Worm (Caenorhabditis elegans) whole organism, young adult: Measurements from ENCODE around the gene Y55F3BR.1.

Source experiments
- B0035.1 ChIP-seq: sonication (generic microtip); optimal IDR thresholded peaks from 2 replicates; lab custom pipeline; 2016; ENCODE audit warnings: missing genetic modification characterization, mild to moderate bottlenecking, missing compliant biosample characterization, missing genotype, missing genetic modification reagents
- C06A6.2 ChIP-seq: fragments of 200-800 bp; sonication (Bioruptor generic); conservative IDR thresholded peaks from 2 replicates; pipeline ENCODE4 v1.3.6; 2022; ENCODE audit warnings: missing genetic modification characterization, missing compliant biosample characterization
- D2030.7 ChIP-seq: fragments of 200-800 bp; sonication (Bioruptor generic); IDR thresholded peaks from 2 replicates; pipeline ENCODE4 v1.3.6; 2022; ENCODE audit warnings: missing genetic modification reagents, missing genetic modification characterization, missing compliant biosample characterization
- F10E7.11 ChIP-seq: sonication (generic microtip); optimal IDR thresholded peaks from 2 replicates; lab custom pipeline; 2017; ENCODE audit warnings: mild to moderate bottlenecking, missing genetic modification characterization, moderate library complexity, missing compliant biosample characterization
- F33H1.4 ChIP-seq: fragments of 200-800 bp; sonication (Bioruptor generic); IDR thresholded peaks from 2 replicates; pipeline ENCODE4 v1.3.6; 2022; ENCODE audit warnings: missing genetic modification reagents, missing genetic modification characterization, missing compliant biosample characterization
- K12H6.12 ChIP-seq: fragments of 200-800 bp; sonication (Bioruptor generic); optimal IDR thresholded peaks from 2 replicates; lab custom pipeline; 2018; ENCODE audit warnings: mild to moderate bottlenecking, missing genetic modification characterization, missing compliant biosample characterization
- aptf-3 ChIP-seq: fragments of 200-800 bp; sonication (Bioruptor generic); IDR thresholded peaks from 2 replicates; pipeline ENCODE4 v1.3.6; 2022; ENCODE audit warnings: missing genetic modification characterization, missing compliant biosample characterization
- bed-1 ChIP-seq: fragments of 200-800 bp; sonication (Bioruptor generic); IDR thresholded peaks from 2 replicates; pipeline ENCODE4 v1.3.6; 2022; ENCODE audit warnings: missing genetic modification reagents, missing genetic modification characterization, missing compliant biosample characterization
- cebp-1 ChIP-seq, 2 experiments: fragments of 200-800 bp in 1 of 2; sonication (Bioruptor generic) in 1 of 2; sonication (generic microtip) in 1 of 2; IDR thresholded peaks in 1 of 2; optimal IDR thresholded peaks in 1 of 2; 2 replicates each; pipeline versions ENCODE4 v1.3.6 to Lab custom; 2017 to 2022; ENCODE audit warnings: missing compliant biosample characterization in 2 of 2, missing genetic modification characterization in 2 of 2, mild to moderate bottlenecking in 1 of 2, missing genetic modification reagents in 1 of 2, moderate library complexity in 1 of 2
- ceh-40 ChIP-seq: fragments of 200-800 bp; sonication (Bioruptor generic); IDR thresholded peaks from 2 replicates; pipeline ENCODE4 v1.3.6; 2022; ENCODE audit warnings: missing genetic modification characterization, missing compliant biosample characterization
- dox-1 ChIP-seq: fragments of 200-800 bp; sonication (Bioruptor generic); IDR thresholded peaks from 2 replicates; pipeline ENCODE4 v1.3.6; 2022; ENCODE audit warnings: missing genetic modification reagents, missing genetic modification characterization, missing compliant biosample characterization
- dpl-1 ChIP-seq: fragments of 150-350 bp; optimal IDR thresholded peaks from 2 replicates; lab custom pipeline; 2014; ENCODE audit warnings: missing biosample characterization, missing genetic modification reagents, missing genetic modification characterization
- efl-1 ChIP-seq: fragments of 150-350 bp; optimal IDR thresholded peaks from 2 replicates; lab custom pipeline; 2014; ENCODE audit warnings: missing biosample characterization, missing genetic modification reagents, missing genetic modification characterization
- egrh-3 ChIP-seq: fragments of 200-800 bp; sonication (Bioruptor generic); IDR thresholded peaks from 2 replicates; pipeline ENCODE4 v1.3.6; 2022; ENCODE audit warnings: missing genetic modification reagents, missing genetic modification characterization, missing compliant biosample characterization
- lin-54 ChIP-seq: fragments of 200-800 bp; sonication (Bioruptor generic); optimal IDR thresholded peaks from 2 replicates; lab custom pipeline; 2018; ENCODE audit warnings: mild to moderate bottlenecking, missing genetic modification characterization, missing compliant biosample characterization
- lsl-1 ChIP-seq: fragments of 200-800 bp; sonication (Bioruptor generic); optimal IDR thresholded peaks from 2 replicates; lab custom pipeline; 2018; ENCODE audit warnings: mild to moderate bottlenecking, missing genetic modification characterization, moderate library complexity, missing compliant biosample characterization
- madf-6 ChIP-seq: fragments of 200-800 bp; sonication (Bioruptor generic); IDR thresholded peaks from 2 replicates; pipeline ENCODE4 v1.3.6; 2022; ENCODE audit warnings: missing genetic modification reagents, missing genetic modification characterization, missing compliant biosample characterization
- madf-8 ChIP-seq: fragments of 200-800 bp; sonication (Bioruptor generic); conservative IDR thresholded peaks from 2 replicates; pipeline ENCODE4 v1.3.6; 2022; ENCODE audit warnings: missing genetic modification reagents, missing genetic modification characterization, missing compliant biosample characterization
- mes-4 ChIP-seq: sonication (generic microtip); optimal IDR thresholded peaks from 2 replicates; lab custom pipeline; 2016; ENCODE audit warnings: missing genotype, missing genetic modification characterization, missing compliant biosample characterization
- nfyb-1 ChIP-seq: fragments of 200-800 bp; sonication (Bioruptor generic); IDR thresholded peaks from 2 replicates; pipeline ENCODE4 v1.3.6; 2022; ENCODE audit warnings: missing genetic modification reagents, missing genetic modification characterization, missing compliant biosample characterization
- repo-1 ChIP-seq: sonication (generic microtip); optimal IDR thresholded peaks from 2 replicates; lab custom pipeline; 2017; ENCODE audit warnings: mild to moderate bottlenecking, missing genetic modification characterization, missing compliant biosample characterization
- sdz-38 ChIP-seq: sonication (generic microtip); optimal IDR thresholded peaks from 2 replicates; lab custom pipeline; 2016; ENCODE audit warnings: missing genotype, missing genetic modification characterization, missing compliant biosample characterization
- snpc-1.1 ChIP-seq: sonication (generic microtip); optimal IDR thresholded peaks from 2 replicates; lab custom pipeline; 2017; ENCODE audit warnings: missing genetic modification characterization, mild to moderate bottlenecking, missing compliant biosample characterization, antibody characterized with exemption, moderate library complexity, missing genotype, missing genetic modification reagents; ENCODE audit not compliant: insufficient read depth
- snpc-4 ChIP-seq, 5 experiments: fragments of 150-350 bp in 1 of 5; sonication (generic microtip) in 4 of 5; optimal IDR thresholded peaks; 2 replicates each; lab custom pipeline; 2014 to 2018; ENCODE audit warnings: missing genetic modification characterization in 5 of 5, missing biosample characterization in 3 of 5, antibody characterized with exemption in 2 of 5, mild to moderate bottlenecking in 2 of 5, missing compliant biosample characterization in 2 of 5, missing genotype in 2 of 5, moderate library complexity in 2 of 5, missing genetic modification reagents in 1 of 5
- sptf-2 ChIP-seq: fragments of 200-800 bp; sonication (Bioruptor generic); optimal IDR thresholded peaks from 2 replicates; lab custom pipeline; 2018; ENCODE audit warnings: mild to moderate bottlenecking, missing genetic modification characterization, missing compliant biosample characterization
- tbx-9 ChIP-seq: sonication (generic microtip); optimal IDR thresholded peaks from 2 replicates; lab custom pipeline; 2016; ENCODE audit warnings: borderline replicate concordance, missing genetic modification characterization, inconsistent platforms, missing compliant biosample characterization
- xnd-1 ChIP-seq: sonication (generic microtip); optimal IDR thresholded peaks from 2 replicates; lab custom pipeline; 2016; ENCODE audit warnings: missing genotype, missing genetic modification reagents, missing genetic modification characterization, missing compliant biosample characterization
- ztf-18 ChIP-seq: sonication (generic microtip); optimal IDR thresholded peaks from 2 replicates; lab custom pipeline; 2016; ENCODE audit warnings: missing genotype, mild to moderate bottlenecking, missing genetic modification characterization, missing compliant biosample characterization

Y55F3BR.1 gene

DNA sequence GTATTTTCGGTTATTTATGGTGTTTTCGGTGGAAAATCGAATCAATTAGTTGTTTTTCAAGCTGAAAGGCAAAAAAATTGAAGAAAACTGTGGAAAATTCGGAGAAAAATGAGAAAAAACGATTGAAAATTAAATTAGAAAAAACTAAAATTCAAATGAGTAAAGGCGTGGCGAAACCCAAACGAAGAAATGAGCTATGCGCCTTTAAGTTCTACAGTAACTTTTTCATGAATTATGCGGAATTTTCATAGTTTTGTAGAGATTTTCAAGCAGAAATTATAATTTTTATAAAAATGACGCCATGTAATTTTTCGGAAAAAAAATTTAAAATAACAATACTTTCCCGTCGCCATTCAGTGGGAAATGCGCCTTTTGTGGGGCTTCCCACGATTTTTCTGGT, 44.9 kb upstream of the Y55F3BR.1 start:
- TF ChIP-seq F33H1.4 = peak; percentile 82
- no peak for TF ChIP-seq ceh-40 (GFP tag; lab: Robert Waterston, UW)
- peak; percentile 77 for TF ChIP-seq xnd-1 (tag; lab: Kevin White, UChicago)
- TF ChIP-seq madf-6 = peak; percentile 72
- no peak for TF ChIP-seq ztf-18 (tag; lab: Kevin White, UChicago)
- TF ChIP-seq K12H6.12 (tag; lab: Kevin White, UChicago) = no peak
- TF ChIP-seq snpc-1.1 (tag; lab: Kevin White, UChicago) = no peak
- TF ChIP-seq B0035.1 (tag; lab: Kevin White, UChicago) = no peak
- TF ChIP-seq tbx-9 (tag; lab: Kevin White, UChicago) = no peak
- TF ChIP-seq snpc-4 (GFP tag; optimal IDR thresholded peaks at IDR 0.05; lab: Kevin White, UChicago) = no peak
- TF ChIP-seq snpc-4 (tag; optimal IDR thresholded peaks at IDR 0.05; lab: Kevin White, UChicago) = no peak
- TF ChIP-seq sdz-38 (tag; lab: Kevin White, UChicago) = no peak
- TF ChIP-seq lsl-1 (GFP tag; lab: Kevin White, UChicago) = peak; percentile 83
- TF ChIP-seq madf-8 (GFP tag; lab: Robert Waterston, UW) = peak; percentile 49
- TF ChIP-seq D2030.7 (GFP tag; lab: Robert Waterston, UW) = 0 out of 2 replicates have a peak, but pooled peaks have one; percentile 40
- no peak for TF ChIP-seq C06A6.2
- TF ChIP-seq lin-54 (GFP tag; lab: Kevin White, UChicago) = peak; percentile 56

DNA sequence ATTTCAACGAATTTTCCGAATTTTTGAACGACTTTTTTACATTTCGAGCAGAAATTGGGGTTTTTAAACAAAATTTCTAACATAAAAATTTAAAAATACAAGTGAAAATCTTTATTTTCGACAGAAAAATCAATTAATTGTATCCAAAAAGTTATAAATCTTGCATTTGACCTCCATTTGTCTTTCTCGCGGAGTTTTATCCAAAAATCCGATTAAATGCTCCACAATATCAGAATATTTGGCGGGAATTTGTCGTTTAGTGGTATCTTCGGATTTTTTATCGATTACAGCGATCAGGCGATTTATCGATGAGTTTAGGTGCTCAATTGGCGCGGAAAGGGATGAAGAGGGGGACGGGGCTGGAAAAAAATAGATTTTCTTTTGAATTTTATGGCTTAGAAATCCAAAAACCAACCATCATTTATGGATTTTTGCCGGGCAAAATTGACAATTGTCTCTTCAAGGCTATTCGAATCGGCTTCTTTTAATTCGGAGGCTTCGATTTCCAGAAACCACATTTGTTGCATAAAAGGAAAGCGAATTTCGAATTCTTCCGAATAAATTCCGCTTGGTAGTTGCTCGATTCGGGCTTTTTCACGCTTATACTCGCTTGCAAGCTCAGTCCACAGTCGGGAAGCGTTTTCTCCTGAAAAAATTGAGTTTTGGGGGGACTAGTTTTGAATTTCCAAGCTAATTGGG, 44.2 kb upstream of the Y55F3BR.1 start:
- TF ChIP-seq sptf-2 (no peak), mes-4 (no peak), repo-1 (tag; lab: Kevin White, UChicago) (no peak), efl-1 (GFP tag; lab: Kevin White, UChicago) (peak; percentile 57), madf-6 (peak; percentile 58)

DNA sequence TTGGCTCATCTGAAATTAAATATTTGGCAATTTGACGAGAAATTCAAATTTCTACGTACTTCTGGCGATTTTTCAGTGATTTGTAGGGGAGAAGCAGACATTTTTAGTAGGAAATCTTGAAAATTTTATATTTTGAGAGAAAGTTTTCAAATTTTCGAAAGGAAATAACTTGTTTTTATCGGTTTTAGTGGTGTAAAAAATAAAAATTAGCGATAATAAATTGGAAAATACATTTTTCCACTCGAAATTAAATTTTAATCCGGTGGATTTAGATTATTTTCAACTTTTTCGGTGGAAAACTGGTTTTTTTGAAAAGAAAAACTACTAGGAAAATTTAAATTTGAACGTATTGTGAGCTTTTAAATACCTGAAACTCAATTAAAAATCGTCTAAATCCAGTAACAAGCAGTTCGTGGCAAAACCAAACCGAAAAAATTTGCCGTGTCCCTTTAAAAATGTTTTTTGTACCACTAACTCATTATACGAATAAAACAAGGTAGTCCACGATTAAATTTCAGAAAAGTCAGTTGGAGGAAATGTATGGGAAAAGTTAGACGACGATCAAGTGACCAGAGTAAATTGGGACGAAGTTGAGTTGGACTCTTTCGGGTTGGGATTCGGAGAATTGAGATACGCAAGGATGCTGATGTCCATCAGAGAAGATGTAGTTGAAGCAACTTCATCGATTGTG, 42.6 kb upstream of the Y55F3BR.1 start, which contains the start of the genes madf-1 and Y55F3BR.10:
madf-1 (minus strand) TSS at position 101 of the 691 bp plus-strand sequence.
Y55F3BR.10 (plus strand) TSS at position 641 of the 691 bp plus-strand sequence.
- TF ChIP-seq dox-1 = no peak
- TF ChIP-seq, all 124 proteins: peak for 0

DNA sequence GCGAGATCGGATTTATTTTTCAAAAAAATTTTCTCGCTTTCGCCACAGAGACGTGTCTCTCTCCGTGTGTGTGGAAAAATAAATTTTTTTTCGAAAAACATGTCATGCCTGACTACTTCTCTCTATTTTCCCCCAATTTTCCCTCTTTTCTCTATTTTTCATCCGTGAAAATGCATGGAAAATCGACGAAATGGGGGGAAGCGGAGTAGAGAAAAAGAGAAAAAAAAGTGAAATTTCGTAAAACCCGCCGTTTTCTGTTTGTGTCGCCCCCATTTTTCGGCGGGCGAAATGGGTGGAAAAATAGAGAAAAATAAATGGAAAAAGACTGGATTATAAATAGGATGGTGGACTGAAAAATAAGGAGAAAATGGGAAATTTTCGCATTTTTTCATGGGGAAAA, 41.1 kb upstream of the Y55F3BR.1 start:
- TF ChIP-seq cebp-1 (GFP tag; IDR thresholded peaks at IDR 0.05; lab: Robert Waterston, UW) (0 out of 2 replicates have a peak, but pooled peaks have one; percentile 11), cebp-1 (tag; optimal IDR thresholded peaks at IDR 0.05; lab: Kevin White, UChicago) (peak; percentile 29), aptf-3 (GFP tag; lab: Robert Waterston, UW) (no peak), nfyb-1 (GFP tag; lab: Robert Waterston, UW) (no peak), efl-1 (GFP tag; lab: Kevin White, UChicago) (peak; percentile 5), repo-1 (tag; lab: Kevin White, UChicago) (no peak)

DNA sequence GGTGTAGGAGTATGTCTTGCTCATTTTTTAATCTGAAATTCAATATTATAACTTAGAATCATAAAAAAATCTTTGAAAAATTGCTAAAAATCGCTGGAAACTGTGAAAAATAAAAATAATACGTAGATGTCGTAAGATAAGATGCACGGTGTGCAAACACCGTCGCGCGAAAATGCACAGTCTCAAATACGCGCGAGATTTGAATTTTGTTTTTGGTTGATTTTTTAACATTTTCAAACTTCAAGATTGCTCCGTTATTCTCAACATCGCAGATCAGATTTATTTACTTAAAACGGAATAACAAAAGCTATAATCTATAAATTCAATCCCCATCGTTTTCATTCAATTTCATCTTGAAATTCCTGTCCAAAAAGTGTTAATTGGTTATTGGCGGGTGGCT, 32.5 kb upstream of the Y55F3BR.1 start, which contains the start of gene Y55F3BR.6:
Y55F3BR.6 (minus strand) TSS at position 32 of the 400 bp plus-strand sequence.
- TF ChIP-seq efl-1 (GFP tag; lab: Kevin White, UChicago) (peak; percentile 61), madf-6 (peak; percentile 23; the same call in 1 of the 2 replicates), lsl-1 (GFP tag; lab: Kevin White, UChicago) (peak; percentile 27), lin-54 (GFP tag; lab: Kevin White, UChicago) (peak; percentile 79), egrh-3 (GFP tag; lab: Robert Waterston, UW) (no peak), F10E7.11 (no peak), dpl-1 (GFP tag; lab: Kevin White, UChicago) (peak; percentile 30), bed-1 (no peak)
